Worm (Caenorhabditis elegans): ENCODE results near the gene col-77.

col-77 gene

ce11 chrII:8382880-8383279, 23.7 kb upstream of the col-77 start (continued):
- TF ChIP-seq lin-15B (tag; optimal IDR thresholded peaks at IDR 0.05) (no peak), daf-16 (GFP tag; optimal IDR thresholded peaks at IDR 0.05) (peak in 1 of 2 experiments; percentile 45), daf-16 (tag; optimal IDR thresholded peaks at IDR 0.05) (peak; percentile 90), ceh-62 (tag; optimal IDR thresholded peaks at IDR 0.05) (no peak), lin-1 (GFP tag; IDR thresholded peaks at IDR 0.05) (peak; percentile 87), nhr-77 (tag; optimal IDR thresholded peaks at IDR 0.05) (peak; percentile 95), dmd-6 (GFP tag; IDR thresholded peaks at IDR 0.05) (peak; percentile 96), pha-4 (GFP tag; IDR thresholded peaks at IDR 0.05) (peak; percentile 41; the same call in 1 of the 2 replicates), pha-4 (tag; optimal IDR thresholded peaks at IDR 0.05) (no peak), lin-13 (GFP tag; optimal IDR thresholded peaks at IDR 0.05) (no peak), php-3 (GFP tag; IDR thresholded peaks at IDR 0.05) (peak; percentile 94), mxl-2 (GFP tag; conservative IDR thresholded peaks at IDR 0.05) (no peak), nhr-76 (tag; optimal IDR thresholded peaks at IDR 0.05) (no peak), hmg-1.1 (GFP tag; IDR thresholded peaks at IDR 0.05) (no peak), fkh-10 (GFP tag; optimal IDR thresholded peaks at IDR 0.05) (no peak), daf-8 (GFP tag; IDR thresholded peaks at IDR 0.05) (no peak), dpl-1 (GFP tag; optimal IDR thresholded peaks at IDR 0.05) (no peak), snpc-1.2 (GFP tag; IDR thresholded peaks at IDR 0.05) (no peak), zfp-3 (GFP tag; conservative IDR thresholded peaks at IDR 0.05) (no peak), duxl-1 (tag; optimal IDR thresholded peaks at IDR 0.05; ENCODE audit: poor library complexity) (no peak), nhr-41 (GFP tag; IDR thresholded peaks at IDR 0.05) (no peak; the same call in 1 of the 2 replicates), nhr-25 (tag; optimal IDR thresholded peaks at IDR 0.05; ENCODE audit: borderline replicate concordance, insufficient read depth) (no peak), zip-11 (GFP tag; IDR thresholded peaks at IDR 0.05) (no peak), nhr-111 (GFP tag; optimal IDR thresholded peaks at IDR 0.05) (no peak), unc-130 (GFP tag; optimal IDR thresholded peaks at IDR 0.05) (no peak), rbr-2 (tag; optimal IDR thresholded peaks at IDR 0.05) (no peak), ces-1 (GFP tag; optimal IDR thresholded peaks at IDR 0.05) (no peak), saeg-2 (GFP tag; IDR thresholded peaks at IDR 0.05) (0 out of 2 replicates have a peak, but pooled peaks have one; percentile 62), nhr-28 (tag; optimal IDR thresholded peaks at IDR 0.05) (peak; percentile 97), T26A8.4 (GFP tag; IDR thresholded peaks at IDR 0.05) (no peak), dve-1 (tag; optimal IDR thresholded peaks at IDR 0.05; ENCODE audit: insufficient read depth) (peak; percentile 98), Y5F2A.4 (GFP tag; optimal IDR thresholded peaks at IDR 0.05) (no peak), cey-2 (tag; optimal IDR thresholded peaks at IDR 0.05; ENCODE audit: borderline replicate concordance, insufficient read depth) (peak; percentile 21), skn-1 (tag; optimal IDR thresholded peaks at IDR 0.05) (no peak), nhr-42 (GFP tag; IDR thresholded peaks at IDR 0.05) (no peak), sdz-12 (GFP tag; optimal IDR thresholded peaks at IDR 0.05) (no peak), nhr-102 (tag; optimal IDR thresholded peaks at IDR 0.05) (peak; percentile 81), ZK337.2 (GFP tag; IDR thresholded peaks at IDR 0.05) (no peak), F37D6.2 (tag; optimal IDR thresholded peaks at IDR 0.05) (no peak), mep-1 (tag; optimal IDR thresholded peaks at IDR 0.05) (no peak), nhr-48 (tag; optimal IDR thresholded peaks at IDR 0.05) (peak; percentile 87), daf-19 (GFP tag; conservative IDR thresholded peaks at IDR 0.05) (no peak), vab-7 (GFP tag; IDR thresholded peaks at IDR 0.05) (no peak), lin-38 (GFP tag; IDR thresholded peaks at IDR 0.05) (no peak), ama-1 (optimal IDR thresholded peaks at IDR 0.05) (no peak), T20F7.1 (GFP tag; optimal IDR thresholded peaks at IDR 0.05) (peak; percentile 51), hlh-11 (tag; optimal IDR thresholded peaks at IDR 0.05) (peak; percentile 95), pqm-1 (tag; optimal IDR thresholded peaks at IDR 0.05) (peak; percentile 96), egl-27 (tag; optimal IDR thresholded peaks at IDR 0.05) (no peak), spr-1 (tag; optimal IDR thresholded peaks at IDR 0.05) (no peak), jun-1 (tag; optimal IDR thresholded peaks at IDR 0.05) (no peak), nhr-6 (tag; optimal IDR thresholded peaks at IDR 0.05) (no peak)

Measured in whole organism, L4 larva.